Worm (Caenorhabditis elegans) whole organism, dauer: Measurements from ENCODE around the gene npp-15.
"Not testable (repeated sequence)": the region's sequence is repeated elsewhere in the genome, so short reads cannot be mapped to it uniquely, and the experiment has no call there.

Experiments used
- unc-62 ChIP-seq: sonication (generic microtip); optimal IDR thresholded peaks from 2 replicates; lab custom pipeline; 2017; ENCODE audit warnings: missing biosample characterization, missing genetic modification reagents, missing genetic modification characterization

The npp-15 gene

DNA sequence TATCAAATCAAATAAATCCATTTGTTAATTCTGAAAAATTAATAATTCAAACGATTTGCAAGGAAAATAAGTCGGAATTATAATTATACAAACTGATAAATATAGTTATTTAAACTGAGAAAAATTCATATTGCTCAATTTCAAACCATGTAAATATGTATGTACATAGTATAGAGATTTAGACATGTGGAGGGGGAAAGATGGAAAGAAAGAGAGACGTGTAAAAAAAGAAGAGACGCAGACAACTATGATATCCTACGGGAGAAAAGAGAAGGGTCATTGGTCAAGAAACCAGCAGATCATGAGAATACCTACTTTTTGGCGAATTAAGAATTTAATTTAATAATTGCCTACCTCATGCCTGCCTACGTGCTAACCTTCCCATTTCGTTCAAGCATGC is 29.2 kb downstream of the npp-15 start, which contains the start of gene C29E4.11:
Gene C29E4.11 (minus strand): TSS at position 30 of the 400 bp plus-strand sequence.
- TF ChIP-seq unc-62: no peak

DNA sequence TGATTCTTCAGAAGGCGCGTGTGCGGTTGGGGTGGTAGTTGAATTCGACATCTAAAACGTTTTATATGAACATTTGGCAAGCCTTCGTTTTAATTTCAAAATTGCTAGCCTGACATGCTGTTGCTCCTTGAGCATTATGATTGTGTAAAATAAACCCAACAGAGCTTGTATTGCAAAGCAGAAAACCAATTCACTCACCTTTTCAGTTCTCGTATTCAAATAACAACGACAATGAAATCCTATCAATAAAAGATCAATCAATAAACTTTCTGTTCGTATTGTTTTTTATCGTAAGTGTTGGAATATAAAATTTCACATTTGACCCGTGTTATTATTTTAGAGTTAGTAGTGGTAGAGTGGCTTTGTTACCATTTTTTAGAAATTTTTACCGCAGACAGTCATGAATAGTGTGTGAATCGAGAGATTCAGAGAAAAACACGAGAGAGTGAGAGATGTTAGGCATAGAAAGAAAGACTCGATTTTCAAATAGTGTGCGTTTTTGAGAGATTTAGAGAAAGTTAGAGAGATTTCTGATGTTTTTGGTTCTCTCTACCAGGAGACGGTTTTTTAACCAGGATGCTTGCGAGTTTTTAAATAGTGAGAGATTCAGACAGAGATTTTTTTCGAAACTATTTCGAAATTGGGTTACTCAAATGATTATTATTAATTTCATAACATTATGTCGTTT is 30.2 kb downstream of the npp-15 start, which contains the start of gene F54H12.10:
Gene F54H12.10 (minus strand): TSS at position 51 of the 688 bp plus-strand sequence.
- TF ChIP-seq unc-62: not testable (repeated sequence)

DNA sequence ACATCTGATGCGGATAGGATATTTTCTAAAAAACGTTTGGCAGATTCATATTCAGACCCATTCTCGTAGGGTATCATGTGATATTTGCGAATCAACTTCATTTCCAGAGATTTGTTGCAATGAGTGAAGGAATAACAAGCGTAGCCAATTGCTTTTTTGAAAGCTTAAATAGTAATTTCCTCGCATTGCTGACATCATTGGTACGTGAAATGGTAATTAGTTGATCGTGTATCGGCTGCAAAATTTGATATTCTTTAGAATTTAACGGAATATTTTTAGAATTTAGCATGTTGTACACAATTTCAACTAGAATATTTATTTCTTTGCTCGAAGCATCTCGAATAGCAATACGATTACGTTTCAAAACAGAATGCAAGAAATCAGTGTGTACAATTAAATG is 33.8 kb downstream of the npp-15 start, which contains the start of gene F54H12.4:
Gene F54H12.4 (minus strand): TSS at position 101 of the 400 bp plus-strand sequence.
- TF ChIP-seq unc-62: not testable (repeated sequence)

DNA sequence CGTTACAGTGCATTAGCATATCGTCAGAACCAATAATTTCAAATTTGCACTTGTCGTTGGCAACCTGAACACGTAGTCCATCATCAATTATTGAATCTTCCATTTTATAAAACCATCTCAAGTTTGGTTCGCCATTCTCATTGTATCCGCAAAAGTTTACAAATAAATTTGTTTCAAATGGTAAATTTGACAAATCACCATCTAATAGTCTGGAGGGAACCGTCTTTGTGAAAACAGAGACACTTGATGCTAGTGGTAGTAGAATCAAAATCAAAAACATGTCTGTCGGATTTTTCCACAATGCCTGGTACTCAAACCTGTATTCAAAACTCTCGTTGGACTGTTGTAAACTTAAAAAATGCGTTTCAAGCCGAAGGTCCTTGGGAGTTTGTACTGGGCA is 35.4 kb downstream of the npp-15 start, which contains the start of gene F54H12.2:
Gene F54H12.2 (plus strand): TSS at position 301 of the 400 bp plus-strand sequence.
- not testable (repeated sequence) for TF ChIP-seq unc-62

DNA sequence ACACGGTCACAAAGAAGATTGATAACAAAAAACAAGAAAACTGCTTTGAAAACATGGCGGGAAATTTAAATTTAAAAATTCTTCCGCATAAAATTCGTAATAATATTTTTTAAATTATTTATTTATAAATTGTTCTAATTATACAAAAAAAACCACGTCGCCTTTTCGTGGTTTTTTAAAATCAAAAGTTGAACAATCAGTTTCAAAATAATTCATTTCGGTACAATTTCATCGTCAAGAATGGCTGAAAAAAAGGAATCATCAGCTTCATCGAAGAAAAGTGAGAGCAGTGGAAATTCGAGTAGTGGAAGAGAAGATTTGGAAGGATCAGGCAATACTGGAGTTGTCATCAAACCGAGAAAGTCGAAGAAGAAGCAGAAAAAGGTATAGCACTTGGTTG is 40.3 kb downstream of the npp-15 start, which contains the start of the genes F54H12.8 and F54H12.7:
Gene F54H12.8 (minus strand): TSS at position 101 of the 400 bp plus-strand sequence.
Gene F54H12.7 (plus strand): TSS at position 229 of the 400 bp plus-strand sequence.
- no peak for TF ChIP-seq unc-62

DNA sequence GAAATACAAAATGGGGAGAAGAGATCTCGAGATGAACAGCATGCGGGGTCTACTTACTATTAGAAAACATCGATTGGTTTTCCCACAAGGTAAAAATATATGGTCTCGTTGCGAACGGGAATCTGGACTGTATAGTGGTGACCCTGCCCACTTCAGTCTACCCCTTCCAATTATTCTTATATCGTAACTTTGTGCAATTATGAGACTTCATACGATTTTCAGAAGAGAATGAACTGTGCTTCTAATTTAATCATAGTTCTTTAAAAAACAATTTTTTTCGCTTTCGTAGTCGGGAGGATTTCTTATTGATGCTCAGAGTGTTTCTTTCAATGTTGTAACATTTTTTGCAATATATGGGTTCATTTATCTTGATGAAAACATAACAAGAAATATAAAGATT is 43.2 kb downstream of the npp-15 start, which contains the start of gene F54H12.5:
Gene F54H12.5 (minus strand): TSS at position 101 of the 400 bp plus-strand sequence.
- TF ChIP-seq unc-62: no peak

DNA sequence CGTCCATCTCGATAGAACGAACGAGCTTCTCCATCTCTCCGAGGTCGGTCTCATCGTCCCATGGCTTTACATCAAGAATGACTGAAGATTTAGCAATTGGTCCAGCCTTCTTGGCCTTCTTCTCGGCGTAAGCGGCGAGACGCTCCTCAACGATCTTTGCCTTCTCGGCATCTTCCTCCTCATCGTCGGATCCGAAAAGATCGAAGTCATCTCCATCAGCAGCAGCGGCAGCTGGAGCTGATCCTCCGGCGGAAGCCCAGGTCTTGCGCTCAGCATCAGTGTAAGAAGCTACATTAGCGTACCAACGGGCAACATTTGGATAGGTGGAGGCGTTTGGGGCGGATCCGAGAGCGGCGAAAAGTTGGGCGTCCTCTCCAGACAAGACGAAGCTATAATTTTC is 43.8 kb downstream of the npp-15 start:
- no peak for TF ChIP-seq unc-62

DNA sequence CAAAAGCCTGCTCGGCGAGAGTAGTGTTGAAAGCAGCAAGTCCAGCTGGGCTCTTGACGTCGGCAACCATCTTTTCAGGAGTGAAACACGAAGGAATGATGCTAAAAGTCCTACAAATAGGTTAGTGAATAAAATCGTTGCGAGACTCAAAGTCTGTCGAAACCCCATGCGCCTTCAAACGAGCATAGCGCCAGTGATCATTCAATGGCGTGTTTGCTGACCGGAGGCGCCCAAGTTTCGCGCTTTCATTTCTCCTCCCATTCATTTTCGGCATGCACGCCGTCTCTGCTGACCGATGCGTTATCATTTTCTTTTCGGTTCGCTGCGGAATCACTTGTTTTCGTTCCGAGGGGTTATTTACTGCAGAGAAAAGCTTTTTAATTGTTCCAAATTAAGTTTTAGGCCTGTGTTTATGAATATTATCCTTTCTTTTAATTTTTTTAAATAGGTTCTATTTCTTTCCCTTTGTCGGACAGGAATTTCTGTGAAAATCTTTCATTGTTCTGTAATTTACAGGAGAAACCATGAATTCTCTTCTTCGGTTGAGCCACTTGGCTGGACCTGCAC is 44.4 kb downstream of the npp-15 start, which contains the start of the genes eef-1B.1 and aco-2:
Gene eef-1B.1 (minus strand): TSS at position 186 of the 567 bp plus-strand sequence.
Gene aco-2 (plus strand): TSS at position 517 of the 567 bp plus-strand sequence.
- TF ChIP-seq unc-62: no peak

DNA sequence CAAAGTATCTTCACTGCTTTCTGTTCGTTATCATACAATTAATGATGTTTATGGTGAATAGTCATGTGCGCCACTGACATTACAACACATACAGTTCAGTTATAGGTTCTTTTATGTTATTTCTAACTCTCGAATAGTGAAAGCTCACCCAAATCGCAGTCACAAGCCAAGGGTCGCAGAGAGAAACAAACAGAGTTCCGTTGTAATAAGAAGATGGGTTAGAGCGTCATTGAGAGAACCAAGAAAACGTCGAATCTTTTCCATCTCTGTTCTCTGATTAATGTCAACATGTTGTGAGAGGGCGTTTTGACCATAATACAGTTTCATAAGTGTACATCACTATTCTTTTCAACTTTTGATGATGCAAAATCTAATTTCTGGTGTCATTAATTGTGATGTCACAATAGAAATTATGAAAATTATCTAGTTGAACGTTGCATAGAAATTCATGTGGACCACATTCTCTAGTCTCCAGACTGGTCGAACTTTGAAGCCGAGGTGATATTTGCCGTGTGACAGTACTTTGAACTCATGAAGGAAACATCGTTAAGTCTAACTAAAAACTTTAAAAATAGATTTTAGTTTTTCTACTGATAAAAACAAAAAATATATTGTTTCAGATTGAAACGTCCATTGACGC is 45.2 kb downstream of the npp-15 start:
- TF ChIP-seq unc-62: no peak

DNA sequence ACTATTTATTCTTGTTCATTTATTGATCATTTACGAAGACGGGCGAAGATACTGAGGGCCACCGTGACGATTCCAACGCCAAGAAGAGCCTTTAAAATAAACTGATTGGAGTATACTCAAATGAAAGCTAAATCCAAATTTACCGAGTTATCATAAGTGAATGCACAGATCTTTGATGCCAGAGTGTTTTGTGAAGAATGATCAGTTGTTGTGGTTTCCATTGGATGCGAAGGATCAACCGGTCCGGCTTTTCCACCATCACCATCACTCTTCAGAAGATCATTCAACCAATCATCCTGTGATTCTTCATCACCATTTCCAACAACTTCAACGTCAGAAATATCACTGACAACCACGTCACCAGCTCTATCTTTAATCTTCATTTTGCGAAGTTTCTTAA is 48.4 kb downstream of the npp-15 start:
- TF ChIP-seq unc-62: no peak

DNA sequence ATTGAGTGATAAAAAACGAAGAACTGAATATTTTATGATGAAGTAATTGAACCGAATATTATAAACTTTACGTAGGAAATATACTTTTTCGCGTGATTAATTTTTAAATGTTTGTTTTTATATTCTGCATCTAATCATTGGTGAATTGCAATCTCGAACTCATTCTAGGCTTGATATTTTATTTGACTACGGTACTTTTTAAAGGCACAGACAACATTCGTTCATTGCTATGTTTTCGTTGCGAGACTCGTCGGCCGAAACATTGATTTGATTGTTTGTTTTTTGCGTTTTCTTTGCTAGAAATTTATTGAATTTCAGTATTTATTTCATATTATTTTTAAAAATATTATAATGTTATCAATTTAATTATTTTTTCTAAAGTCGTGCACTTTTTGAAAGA is 48.9 kb downstream of the npp-15 start, which contains the start of gene C06G4.4:
Gene C06G4.4 (minus strand): TSS at position 36 of the 400 bp plus-strand sequence.
- no peak for TF ChIP-seq unc-62

DNA sequence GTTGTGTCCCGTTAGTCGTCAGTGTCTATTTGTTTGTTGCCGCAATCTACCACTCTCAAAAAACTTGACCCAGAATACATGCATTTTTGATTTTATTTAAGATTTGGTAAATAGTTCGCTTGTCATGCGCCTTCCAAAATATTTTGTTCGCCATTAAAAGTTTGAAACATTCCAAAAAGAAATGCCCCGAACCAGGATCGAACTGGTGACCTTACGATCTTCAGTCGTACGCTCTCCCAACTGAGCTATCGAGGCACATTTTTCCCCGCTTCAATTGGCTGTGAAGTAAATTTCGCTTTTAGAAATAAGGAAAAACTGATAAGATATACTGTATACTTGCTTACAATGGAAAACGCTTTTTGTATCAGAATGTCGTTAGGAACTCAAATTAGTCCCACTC is 49.4 kb downstream of the npp-15 start:
- no peak for TF ChIP-seq unc-62

DNA sequence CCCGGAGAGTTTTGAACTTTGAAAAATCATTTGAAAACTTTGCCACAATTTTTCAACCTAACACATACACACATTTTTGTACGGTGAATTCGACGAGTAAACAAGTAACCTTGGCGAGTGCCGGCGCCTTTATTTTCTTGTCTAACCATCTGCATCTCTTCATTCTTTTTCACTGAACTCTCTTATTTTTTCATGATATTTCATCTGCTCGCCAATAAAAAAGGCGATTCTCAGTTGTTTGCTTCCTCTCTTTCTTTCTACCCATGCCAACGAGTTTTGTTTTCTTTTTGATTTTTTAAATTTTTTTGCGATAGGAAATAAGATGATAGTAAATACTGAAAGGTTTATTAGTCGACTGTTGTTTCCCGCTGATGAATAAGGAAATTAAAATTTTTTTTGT is 49.9 kb downstream of the npp-15 start:
- TF ChIP-seq unc-62: no peak

DNA sequence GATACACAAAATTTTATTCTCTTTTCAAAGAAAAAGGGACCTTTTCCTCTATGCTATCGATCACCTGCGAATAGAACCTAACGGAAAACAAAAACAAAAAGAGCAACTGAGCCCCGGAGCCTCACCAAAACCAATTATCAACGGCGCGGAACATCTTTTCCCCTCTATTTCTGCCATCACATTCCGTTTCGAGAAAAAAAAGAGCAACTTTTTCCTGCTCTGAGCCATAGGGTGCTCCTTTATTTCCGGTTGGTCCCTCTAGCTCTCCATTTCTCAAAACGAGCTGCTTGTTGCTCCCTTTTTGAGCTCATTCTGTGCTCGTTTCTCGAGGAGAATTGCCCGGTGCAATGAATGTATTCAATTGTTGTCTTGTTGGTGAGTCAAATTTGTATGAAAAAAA is 50.8 kb downstream of the npp-15 start, which contains the start of gene clp-1:
Gene clp-1 (plus strand): TSS at position 301 of the 400 bp plus-strand sequence.
- TF ChIP-seq unc-62: no peak

DNA sequence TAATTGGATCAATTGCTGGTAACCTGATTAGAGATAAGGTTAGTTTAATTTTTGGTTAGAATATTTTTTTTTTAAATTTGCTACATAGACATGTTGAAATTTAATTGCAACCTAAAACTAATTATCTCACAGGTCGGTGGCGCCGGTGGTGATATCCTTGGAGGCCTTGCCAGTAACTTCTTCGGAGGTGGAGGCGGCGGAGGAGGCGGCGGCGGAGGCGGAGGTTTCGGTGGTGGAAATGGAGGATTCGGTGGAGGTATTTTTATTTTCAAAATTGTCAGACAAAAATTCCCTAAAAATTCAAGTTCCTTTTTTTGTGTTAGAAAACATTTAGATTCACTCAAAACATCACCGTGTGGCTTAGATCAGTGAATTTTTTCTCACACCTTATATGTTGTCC is 52.4 kb downstream of the npp-15 start:
- no peak for TF ChIP-seq unc-62

DNA sequence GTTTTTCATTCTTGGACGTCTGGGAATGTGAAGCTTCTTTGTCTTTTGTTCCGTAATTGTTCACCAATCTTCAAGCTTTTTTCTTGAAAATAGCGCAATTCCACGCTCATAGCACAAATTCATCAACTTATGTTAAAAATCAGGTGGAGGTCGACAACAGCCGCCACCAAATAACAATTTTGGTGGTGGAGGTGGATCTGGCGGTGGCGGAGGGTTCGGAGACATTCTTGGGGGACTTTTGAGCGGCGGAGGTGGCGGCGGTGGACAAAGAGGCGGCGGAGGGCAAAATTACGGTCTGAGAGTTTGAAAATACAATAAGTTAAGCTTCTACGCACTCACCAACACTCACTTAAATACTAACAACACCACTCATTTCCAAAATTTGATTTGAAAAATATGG is 53.1 kb downstream of the npp-15 start:
- TF ChIP-seq unc-62: no peak
